Worm (Caenorhabditis elegans) whole organism, L1 larva: Measurements from ENCODE around the gene fkb-4.

ENCODE experiments used
- ama-1 ChIP-seq: fragments of 150-350 bp; optimal IDR thresholded peaks from 2 replicates; lab custom pipeline; 2014
- blmp-1 ChIP-seq: fragments of 150-350 bp; optimal IDR thresholded peaks from 2 replicates; lab custom pipeline; 2014; ENCODE audit warnings: missing biosample characterization, missing genetic modification characterization
- ceh-63 ChIP-seq: fragments of 200-800 bp; sonication (Bioruptor generic); optimal IDR thresholded peaks from 2 replicates; lab custom pipeline; 2018; ENCODE audit warnings: mild to moderate bottlenecking, missing genetic modification characterization, missing compliant biosample characterization
- egl-13 ChIP-seq: sonication (generic microtip); optimal IDR thresholded peaks from 2 replicates; lab custom pipeline; 2016; ENCODE audit warnings: missing genotype, missing genetic modification reagents, missing genetic modification characterization, missing compliant biosample characterization
- elt-2 ChIP-seq: sonication (generic microtip); optimal IDR thresholded peaks from 2 replicates; lab custom pipeline; 2016; ENCODE audit warnings: missing genetic modification characterization, mild to moderate bottlenecking, inconsistent platforms, missing compliant biosample characterization, missing genetic modification reagents
- lin-14 ChIP-seq: fragments of 200-800 bp; sonication (Bioruptor generic); optimal IDR thresholded peaks from 2 replicates; lab custom pipeline; 2018; ENCODE audit warnings: mild to moderate bottlenecking, missing genetic modification characterization, moderate library complexity, missing compliant biosample characterization
- lin-15B ChIP-seq: fragments of 150-350 bp; sonication (generic microtip); optimal IDR thresholded peaks from 3 replicates; lab custom pipeline; 2014; ENCODE audit warnings: missing biosample characterization, missing genetic modification characterization
- mdl-1 ChIP-seq, 2 experiments: fragments of 150-350 bp; optimal IDR thresholded peaks; 2 replicates each; lab custom pipeline; 2014 to 2017; ENCODE audit warnings: missing biosample characterization in 2 of 2, missing genetic modification characterization in 2 of 2, inconsistent platforms in 1 of 2
- nhr-12 ChIP-seq: sonication (generic microtip); optimal IDR thresholded peaks from 2 replicates; lab custom pipeline; 2017; ENCODE audit warnings: missing biosample characterization, missing genetic modification characterization
- xbp-1 ChIP-seq: sonication (generic microtip); optimal IDR thresholded peaks from 2 replicates; lab custom pipeline; 2016; ENCODE audit warnings: missing genetic modification characterization, missing compliant biosample characterization
- zip-4 ChIP-seq: fragments of 200-800 bp; sonication (Bioruptor generic); optimal IDR thresholded peaks from 2 replicates; lab custom pipeline; 2018; ENCODE audit warnings: mild to moderate bottlenecking, missing genetic modification characterization, moderate library complexity, missing compliant biosample characterization
- ztf-11 ChIP-seq, 2 experiments: sonication (generic microtip); optimal IDR thresholded peaks; 2 replicates each; lab custom pipeline; 2016 to 2017; ENCODE audit warnings: missing genetic modification characterization in 2 of 2, missing biosample characterization in 1 of 2, missing compliant biosample characterization in 1 of 2
- ztf-4 ChIP-seq: fragments of 150-350 bp; optimal IDR thresholded peaks from 2 replicates; lab custom pipeline; 2014; ENCODE audit warnings: missing biosample characterization, missing genetic modification characterization

DNA sequence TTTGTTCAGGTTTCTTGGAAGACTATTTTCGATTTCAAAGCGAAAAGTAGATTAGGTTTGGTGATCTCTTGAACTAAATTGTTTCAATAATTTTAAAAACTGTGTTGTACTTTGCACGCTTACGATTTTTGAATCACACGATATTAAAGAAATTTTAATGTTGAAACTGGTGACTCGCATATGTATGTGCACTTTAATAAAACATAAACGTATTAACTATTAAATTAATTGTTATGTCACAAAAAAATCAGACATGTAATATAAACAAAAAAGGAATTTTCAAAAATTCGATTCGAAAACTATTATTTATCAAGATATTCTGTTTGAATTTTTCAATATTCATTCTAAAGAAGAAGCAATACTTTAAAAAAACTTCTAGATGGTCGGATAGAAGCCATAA, 40.3 kb upstream of the fkb-4 start, which contains the start of gene ugt-15:
- TF ChIP-seq lin-15B (tag; lab: Kevin White, UChicago) (no peak), lin-14 (GFP tag; lab: Kevin White, UChicago) (no peak), nhr-12 (no peak), ama-1 (lab: Kevin White, UChicago) (no peak), mdl-1 (tag; optimal IDR thresholded peaks at IDR 0.05; lab: Kevin White, UChicago) (no peak), ztf-4 (tag; lab: Kevin White, UChicago) (no peak), egl-13 (tag; lab: Kevin White, UChicago) (no peak), blmp-1 (tag; lab: Kevin White, UChicago) (no peak), ztf-11 (tag; optimal IDR thresholded peaks at IDR 0.05; lab: Kevin White, UChicago) (no peak), zip-4 (GFP tag; lab: Kevin White, UChicago) (no peak), elt-2 (tag; lab: Kevin White, UChicago) (no peak), ceh-63 (GFP tag; lab: Kevin White, UChicago) (no peak), xbp-1 (tag; lab: Kevin White, UChicago) (no peak)
